Worm (Caenorhabditis elegans) whole organism, early embryonic: ENCODE data around the gene F54F12.2.

Source experiments
- F13C5.2 ChIP-seq: sonication (generic microtip); optimal IDR thresholded peaks from 2 replicates; lab custom pipeline; 2017; ENCODE audit warnings: mild to moderate bottlenecking, missing genetic modification characterization, inconsistent platforms, missing compliant biosample characterization
- ets-7 ChIP-seq: sonication (generic microtip); optimal IDR thresholded peaks from 2 replicates; lab custom pipeline; 2016; ENCODE audit warnings: missing genotype, missing genetic modification characterization, missing compliant biosample characterization
- pes-1 ChIP-seq: fragments of 200-800 bp; sonication (Bioruptor generic); IDR thresholded peaks from 2 replicates; pipeline ENCODE4 v1.3.6; 2022; ENCODE audit warnings: missing genetic modification reagents, missing genetic modification characterization, missing compliant biosample characterization

- TF ChIP-seq ets-7 (no peak), pes-1 (GFP tag; lab: Robert Waterston, UW) (no peak), F13C5.2 (tag; lab: Kevin White, UChicago) (no peak)
Observed at ce11 chrIII:13039739-13040138, at the start of gene F54F12.2.
